Worm (Caenorhabditis elegans) whole organism, L4 larva: ENCODE results near the gene stau-1.

ENCODE experiments used
- ama-1 ChIP-seq: fragments of 150-350 bp; optimal IDR thresholded peaks from 2 replicates; lab custom pipeline; 2014; ENCODE audit warnings: inconsistent platforms, mixed read lengths
- arid-1 ChIP-seq: fragments of 200-800 bp; sonication (Bioruptor generic); conservative IDR thresholded peaks from 2 replicates; pipeline ENCODE4 v1.3.6; 2022; ENCODE audit warnings: missing genetic modification reagents, missing genetic modification characterization, missing compliant biosample characterization
- ceh-82 ChIP-seq: sonication (generic microtip); optimal IDR thresholded peaks from 2 replicates; lab custom pipeline; 2017; ENCODE audit warnings: missing biosample characterization, missing genetic modification characterization
- duxl-1 ChIP-seq: sonication (generic microtip); optimal IDR thresholded peaks from 2 replicates; lab custom pipeline; 2016; ENCODE audit warnings: mild to moderate bottlenecking, missing genetic modification characterization, moderate library complexity, missing compliant biosample characterization; ENCODE audit not compliant: poor library complexity
- fkh-10 ChIP-seq: fragments of 150-350 bp; optimal IDR thresholded peaks from 2 replicates; lab custom pipeline; 2014; ENCODE audit warnings: missing biosample characterization, missing genetic modification reagents, missing genetic modification characterization
- lin-15B ChIP-seq: fragments of 150-350 bp; sonication (generic microtip); optimal IDR thresholded peaks from 3 replicates; lab custom pipeline; 2014; ENCODE audit warnings: missing biosample characterization, missing genetic modification characterization
- lin-39 ChIP-seq: fragments of 150-350 bp; optimal IDR thresholded peaks from 2 replicates; lab custom pipeline; 2014; ENCODE audit warnings: missing biosample characterization, missing genetic modification reagents, missing genetic modification characterization
- lir-3 ChIP-seq: sonication (generic microtip); optimal IDR thresholded peaks from 2 replicates; lab custom pipeline; 2016; ENCODE audit warnings: mild to moderate bottlenecking, missing genetic modification characterization, missing compliant biosample characterization
- mdl-1 ChIP-seq, 2 experiments: fragments of 150-350 bp in 1 of 2; sonication (generic microtip) in 1 of 2; optimal IDR thresholded peaks; 2 replicates each; lab custom pipeline; 2014 to 2017; ENCODE audit warnings: missing biosample characterization in 2 of 2, missing genetic modification characterization in 2 of 2
- nhr-10 ChIP-seq: fragments of 150-350 bp; optimal IDR thresholded peaks from 2 replicates; lab custom pipeline; 2014; ENCODE audit warnings: missing biosample characterization, missing genetic modification characterization
- unc-62 ChIP-seq, 3 experiments: fragments of 150-350 bp in 1 of 3; sonication (generic microtip); optimal IDR thresholded peaks in 2 of 3; peaks in 1 of 3; 1 replicate in 1 of 3; 2 replicates in 2 of 3; lab custom pipeline; 2014 to 2017; ENCODE audit warnings: missing biosample characterization in 3 of 3, missing genetic modification characterization in 3 of 3, missing genetic modification reagents in 3 of 3, missing genotype in 1 of 3
- vab-7 ChIP-seq: fragments of 200-800 bp; sonication (Bioruptor generic); IDR thresholded peaks from 2 replicates; pipeline ENCODE4 v1.3.6; 2022; ENCODE audit warnings: missing genetic modification reagents, missing genetic modification characterization, missing compliant biosample characterization
- ztf-11 ChIP-seq: fragments of 150-350 bp; optimal IDR thresholded peaks from 2 replicates; lab custom pipeline; 2014; ENCODE audit warnings: missing biosample characterization, missing genetic modification characterization

DNA sequence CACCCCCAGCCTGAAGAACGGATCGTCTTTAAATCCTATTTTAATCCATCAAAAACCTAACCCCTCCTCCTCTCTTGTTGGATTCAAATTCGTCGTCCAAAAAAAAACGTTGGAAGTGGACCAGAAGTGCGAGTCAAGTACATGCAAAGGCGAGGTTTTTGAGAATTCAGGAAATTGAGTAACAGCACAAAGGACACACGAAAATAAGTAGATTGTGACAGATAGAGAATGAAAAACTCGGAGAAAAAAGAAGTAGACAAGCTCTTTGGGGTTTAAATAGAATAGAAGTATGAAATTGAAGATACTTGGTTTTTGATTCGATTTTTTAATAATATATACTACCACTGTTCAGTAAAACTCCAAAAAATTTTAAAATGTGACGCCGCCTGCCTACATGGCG, 20.4 kb downstream of the stau-1 start:
- TF ChIP-seq mdl-1 (tag; optimal IDR thresholded peaks at IDR 0.05; lab: Kevin White, UChicago) (no peak), arid-1 (GFP tag; lab: Robert Waterston, UW) (no peak), ztf-11 (tag; lab: Kevin White, UChicago) (no peak), vab-7 (GFP tag; lab: Robert Waterston, UW) (no peak), lin-15B (tag; lab: Kevin White, UChicago) (no peak), nhr-10 (tag; lab: Kevin White, UChicago) (no peak), lir-3 (no peak), unc-62 (GFP tag; optimal IDR thresholded peaks at IDR 0.05 in 1 of 2; lab: Kevin White, UChicago) (no peak), unc-62 (tag; optimal IDR thresholded peaks at IDR 0.05; lab: Kevin White, UChicago) (no peak), ceh-82 (tag; lab: Kevin White, UChicago) (no peak), ama-1 (lab: Kevin White, UChicago) (no peak), duxl-1 (tag; lab: Kevin White, UChicago) (no peak), lin-39 (tag; lab: Kevin White, UChicago) (no peak), fkh-10 (GFP tag; lab: Kevin White, UChicago) (peak; percentile 89)
